Worm (Caenorhabditis elegans) whole organism, early embryonic: ENCODE data around the gene algn-11.

Source experiments
- B0310.2 ChIP-seq: sonication (generic microtip); optimal IDR thresholded peaks from 2 replicates; lab custom pipeline; 2016; ENCODE audit warnings: mild to moderate bottlenecking, missing genetic modification characterization, missing compliant biosample characterization
- F13C5.2 ChIP-seq: sonication (generic microtip); optimal IDR thresholded peaks from 2 replicates; lab custom pipeline; 2017; ENCODE audit warnings: mild to moderate bottlenecking, missing genetic modification characterization, inconsistent platforms, missing compliant biosample characterization
- aly-1 ChIP-seq: sonication (generic microtip); optimal IDR thresholded peaks from 2 replicates; lab custom pipeline; 2016; ENCODE audit warnings: missing genetic modification characterization, missing compliant biosample characterization
- ama-1 ChIP-seq: fragments of 150-350 bp; optimal IDR thresholded peaks from 2 replicates; lab custom pipeline; 2014
- ceh-13 ChIP-seq: fragments of 200-800 bp; sonication (Bioruptor generic); optimal IDR thresholded peaks from 2 replicates; lab custom pipeline; 2018; ENCODE audit warnings: mild to moderate bottlenecking, missing genetic modification characterization, missing compliant biosample characterization
- ceh-36 ChIP-seq: sonication (generic microtip); optimal IDR thresholded peaks from 2 replicates; lab custom pipeline; 2016; ENCODE audit warnings: missing genetic modification characterization, inconsistent platforms, missing compliant biosample characterization
- ets-7 ChIP-seq: sonication (generic microtip); optimal IDR thresholded peaks from 2 replicates; lab custom pipeline; 2016; ENCODE audit warnings: missing genotype, missing genetic modification characterization, missing compliant biosample characterization
- flt-1 ChIP-seq: fragments of 200-800 bp; sonication (Bioruptor generic); IDR thresholded peaks from 2 replicates; pipeline ENCODE4 v1.3.6; 2022; ENCODE audit warnings: missing genetic modification characterization, missing compliant biosample characterization
- hmbx-1 ChIP-seq: sonication (generic microtip); optimal IDR thresholded peaks from 2 replicates; lab custom pipeline; 2016; ENCODE audit warnings: mild to moderate bottlenecking, missing genetic modification characterization, missing compliant biosample characterization
- hmg-4 ChIP-seq: fragments of 200-800 bp; sonication (Bioruptor generic); optimal IDR thresholded peaks from 2 replicates; lab custom pipeline; 2018; ENCODE audit warnings: mild to moderate bottlenecking, missing genetic modification characterization, missing compliant biosample characterization
- hnd-1 ChIP-seq: sonication (generic microtip); optimal IDR thresholded peaks from 2 replicates; lab custom pipeline; 2016; ENCODE audit warnings: missing genetic modification characterization, missing compliant biosample characterization
- pes-1 ChIP-seq: fragments of 200-800 bp; sonication (Bioruptor generic); IDR thresholded peaks from 2 replicates; pipeline ENCODE4 v1.3.6; 2022; ENCODE audit warnings: missing genetic modification reagents, missing genetic modification characterization, missing compliant biosample characterization
- scrt-1 ChIP-seq: fragments of 200-800 bp; sonication (Bioruptor generic); IDR thresholded peaks from 2 replicates; pipeline ENCODE4 v1.3.6; 2022; ENCODE audit warnings: missing genetic modification characterization, missing compliant biosample characterization
- sea-1 ChIP-seq: fragments of 200-800 bp; sonication (Bioruptor generic); conservative IDR thresholded peaks from 2 replicates; pipeline ENCODE4 v1.3.6; 2022; ENCODE audit warnings: missing genetic modification characterization, missing compliant biosample characterization
- tbx-11 ChIP-seq: fragments of 200-800 bp; sonication (Bioruptor generic); IDR thresholded peaks from 2 replicates; pipeline ENCODE4 v1.3.6; 2022; ENCODE audit warnings: missing genetic modification characterization, missing compliant biosample characterization
- tbx-37 ChIP-seq: fragments of 200-800 bp; sonication (Bioruptor generic); conservative IDR thresholded peaks from 2 replicates; pipeline ENCODE4 v1.3.6; 2022; ENCODE audit warnings: missing genetic modification reagents, missing genetic modification characterization, missing compliant biosample characterization
- tra-4 ChIP-seq: sonication (generic microtip); optimal IDR thresholded peaks from 2 replicates; lab custom pipeline; 2017; ENCODE audit warnings: missing genetic modification characterization, missing compliant biosample characterization

algn-11 gene

DNA sequence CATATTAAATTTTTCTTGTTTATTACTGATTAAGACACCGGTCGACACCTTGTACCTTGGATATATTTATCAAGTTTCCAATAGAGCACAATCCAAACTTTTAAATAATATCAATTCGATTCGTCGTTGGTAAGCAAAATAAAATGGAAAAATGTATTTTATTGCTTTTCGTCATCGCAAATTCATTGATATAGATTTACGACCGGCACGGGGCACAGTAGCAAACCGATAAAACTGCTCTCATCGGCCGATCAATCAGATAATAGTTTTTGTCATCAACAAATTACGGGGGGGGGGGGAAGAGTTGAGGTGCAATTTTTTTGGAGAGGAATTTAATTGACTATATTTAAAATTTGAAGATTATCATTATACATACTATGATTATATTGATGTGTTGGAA is 33.0 kb upstream of the algn-11 start:
- TF ChIP-seq ceh-36 (tag; lab: Kevin White, UChicago) (no peak), hmg-4 (no peak), hnd-1 (tag; lab: Kevin White, UChicago) (no peak), hmbx-1 (tag; lab: Kevin White, UChicago) (no peak), pes-1 (no peak), tra-4 (tag; lab: Kevin White, UChicago) (no peak), aly-1 (tag; lab: Kevin White, UChicago) (no peak)

ce11 chrIII:7322018-7322417 is 31.7 kb upstream of the algn-11 start:
- no peak for TF ChIP-seq B0310.2 (tag; lab: Kevin White, UChicago)

DNA sequence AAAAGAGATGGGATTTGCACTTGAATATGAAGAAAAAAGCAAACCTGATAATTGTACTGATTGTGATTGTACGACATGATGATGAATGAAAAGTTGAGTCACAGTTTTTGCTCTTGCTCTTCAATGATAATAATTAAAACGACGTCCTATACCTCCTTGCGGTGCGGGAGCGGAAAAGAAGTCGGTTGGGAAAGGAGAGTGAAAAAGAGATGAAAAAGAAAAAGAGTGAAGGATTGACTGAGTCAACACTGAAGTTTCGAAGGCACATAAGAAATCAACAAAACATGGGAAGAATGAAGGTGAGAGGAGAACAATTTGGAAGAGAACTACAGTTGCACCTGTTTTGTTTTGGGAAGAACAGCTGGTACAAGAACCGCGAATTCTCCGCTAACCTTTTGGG is 29.0 kb upstream of the algn-11 start, which contains the start of gene F56C9.8:
F56C9.8 (minus strand) TSS at position 120 of the 400 bp plus-strand sequence.
- TF ChIP-seq ama-1 (lab: Kevin White, UChicago) (no peak), hmbx-1 (tag; lab: Kevin White, UChicago) (no peak), ets-7 (tag; lab: Kevin White, UChicago) (no peak), tbx-11 (GFP tag; lab: Robert Waterston, UW) (no peak), tbx-37 (no peak), scrt-1 (no peak), ceh-13 (GFP tag; lab: Kevin White, UChicago) (no peak)

DNA sequence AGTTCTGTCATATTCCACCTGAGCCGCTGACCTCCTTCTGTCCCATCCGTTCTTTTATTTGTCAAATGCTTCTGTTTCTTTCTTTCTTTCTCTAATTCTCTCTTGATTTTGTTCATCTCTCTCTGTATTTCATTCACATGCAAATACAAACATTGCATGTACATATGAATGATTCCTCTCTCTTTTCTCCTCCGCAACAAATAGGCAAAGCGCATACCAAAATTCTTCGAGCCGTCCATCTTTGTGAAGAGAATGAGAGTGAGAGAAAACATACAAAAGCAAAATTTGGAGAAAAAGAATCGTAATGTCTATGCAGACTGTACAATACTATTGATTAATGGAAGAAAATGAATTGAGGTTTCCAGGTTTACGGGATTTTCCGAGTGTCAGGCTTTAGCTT is 27.0 kb upstream of the algn-11 start:
- TF ChIP-seq tra-4 (tag; lab: Kevin White, UChicago) (no peak), hnd-1 (tag; lab: Kevin White, UChicago) (no peak)

DNA sequence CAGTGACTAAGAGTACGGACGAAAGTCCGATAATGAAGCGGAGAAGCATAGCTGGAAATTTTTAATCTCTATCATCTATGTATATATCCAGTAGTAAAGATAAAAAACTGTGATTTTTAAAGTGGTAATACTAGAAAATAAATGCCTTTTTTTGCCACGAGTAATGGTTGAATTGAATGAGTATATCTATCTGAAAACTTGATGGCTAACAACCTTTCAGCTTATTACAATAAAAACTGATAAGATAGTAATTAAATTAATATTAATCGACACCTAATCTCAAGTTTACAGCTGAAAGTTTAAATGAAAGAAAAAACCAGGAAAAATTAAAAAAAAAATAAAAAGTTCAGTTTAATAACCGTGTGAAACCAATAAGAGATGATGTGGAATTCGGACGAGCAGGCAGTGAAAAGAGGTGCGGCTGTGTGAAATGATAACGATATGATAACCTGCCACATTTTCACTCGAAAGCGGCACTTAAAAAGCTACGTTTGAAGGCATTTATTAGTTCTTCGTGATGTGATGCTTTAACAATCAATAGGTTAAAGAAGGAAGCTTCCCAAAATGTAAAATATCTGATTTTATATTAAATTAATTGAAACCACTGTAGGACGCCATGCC is 24.7 kb upstream of the algn-11 start, which contains the start of gene nspg-6:
nspg-6 (minus strand) TSS at position 51 of the 621 bp plus-strand sequence.
- TF ChIP-seq aly-1 (tag; lab: Kevin White, UChicago) (no peak), sea-1 (no peak), flt-1 (GFP tag; lab: Robert Waterston, UW) (no peak), ceh-36 (tag; lab: Kevin White, UChicago) (no peak), tbx-37 (no peak), F13C5.2 (tag; lab: Kevin White, UChicago) (no peak)

DNA sequence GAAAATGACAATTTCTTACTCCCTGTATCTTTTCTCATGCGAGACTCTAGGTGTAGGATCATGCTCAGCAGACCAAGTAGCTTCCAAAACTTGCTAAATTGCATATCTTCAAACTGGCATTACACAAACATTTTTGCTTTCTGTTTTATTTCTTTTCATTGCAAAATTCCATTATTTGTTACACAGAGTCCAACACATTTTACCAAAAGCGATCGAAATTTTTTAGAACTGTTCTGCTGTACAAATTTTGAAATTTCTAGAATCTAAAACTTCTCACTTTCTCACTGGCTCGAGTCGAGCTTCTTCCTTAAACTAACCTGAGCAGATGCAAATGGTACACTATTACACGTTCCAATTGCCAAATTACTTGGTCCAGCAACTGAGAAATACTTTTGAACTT is 24.1 kb upstream of the algn-11 start:
- TF ChIP-seq sea-1 (no peak), hmbx-1 (tag; lab: Kevin White, UChicago) (no peak), ceh-13 (GFP tag; lab: Kevin White, UChicago) (no peak), tbx-11 (GFP tag; lab: Robert Waterston, UW) (no peak), flt-1 (GFP tag; lab: Robert Waterston, UW) (no peak), ama-1 (lab: Kevin White, UChicago) (no peak), F13C5.2 (tag; lab: Kevin White, UChicago) (no peak), hmg-4 (no peak), scrt-1 (no peak), ets-7 (tag; lab: Kevin White, UChicago) (no peak), aly-1 (tag; lab: Kevin White, UChicago) (no peak)

- TF ChIP-seq ceh-13 (GFP tag; lab: Kevin White, UChicago) = no peak
- no peak for TF ChIP-seq F13C5.2 (tag; lab: Kevin White, UChicago)
- TF ChIP-seq pes-1 = no peak
- TF ChIP-seq tra-4 (tag; lab: Kevin White, UChicago) = no peak
- TF ChIP-seq aly-1 (tag; lab: Kevin White, UChicago) = no peak
- TF ChIP-seq sea-1 = no peak
- TF ChIP-seq flt-1 (GFP tag; lab: Robert Waterston, UW) = no peak
Observed at ce11 chrIII:7310662-7311340, 20.4 kb upstream of the algn-11 start, which contains the start of the genes F56C9.6 and F56C9.3. F56C9.6 (minus strand) TSS chrIII:7310773. F56C9.3 (plus strand) TSS chrIII:7311290.

DNA sequence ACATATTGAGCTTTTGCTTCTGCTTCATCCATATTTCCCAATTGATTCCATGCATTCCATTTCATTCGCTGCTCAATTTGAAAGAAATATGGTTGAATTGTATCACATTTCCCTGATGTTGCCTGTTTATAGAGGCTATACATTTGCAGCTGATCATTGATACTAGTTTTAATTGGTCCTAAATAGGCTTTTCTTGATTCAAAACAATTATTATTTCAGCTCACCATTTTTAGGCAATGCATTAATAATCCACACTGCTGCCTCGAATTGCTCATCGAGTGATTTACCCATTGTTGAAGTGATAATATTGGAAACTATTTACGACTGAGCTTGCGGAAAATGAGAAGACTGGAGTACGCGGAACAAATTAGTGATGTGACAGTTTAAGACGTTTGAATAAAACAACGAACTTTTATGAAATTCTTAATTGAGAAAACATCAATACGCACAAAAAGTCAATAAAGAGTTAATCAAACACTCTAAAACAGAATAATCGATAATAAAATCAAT is 18.3 kb upstream of the algn-11 start, which contains the start of gene acbp-4:
acbp-4 (minus strand) TSS at position 510 of the 510 bp plus-strand sequence.
- no peak for TF ChIP-seq tra-4 (tag; lab: Kevin White, UChicago)
- TF ChIP-seq pes-1 = no peak
- TF ChIP-seq hnd-1 (tag; lab: Kevin White, UChicago) = no peak

DNA sequence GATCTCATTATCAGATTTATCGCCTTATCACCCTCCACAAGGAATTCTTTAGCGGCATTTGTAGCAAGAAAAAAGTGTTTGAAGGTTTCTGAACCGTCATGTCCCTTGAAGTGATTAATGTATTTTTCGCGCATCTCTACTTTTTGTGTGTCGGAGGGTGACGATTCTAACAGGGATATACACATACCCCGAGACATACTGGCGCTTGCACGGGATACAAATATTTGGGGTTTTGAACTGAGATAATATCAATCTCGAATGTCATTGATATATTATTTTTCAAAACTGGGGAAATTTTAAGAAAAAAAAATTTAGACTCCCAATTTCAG is 15.3 kb upstream of the algn-11 start:
- TF ChIP-seq ets-7 (tag; lab: Kevin White, UChicago) = no peak
- TF ChIP-seq scrt-1 = no peak
- TF ChIP-seq F13C5.2 (tag; lab: Kevin White, UChicago) = no peak
- no peak for TF ChIP-seq tbx-37
- TF ChIP-seq aly-1 (tag; lab: Kevin White, UChicago) = no peak
- no peak for TF ChIP-seq hnd-1 (tag; lab: Kevin White, UChicago)
- no peak for TF ChIP-seq sea-1
- no peak for TF ChIP-seq B0310.2 (tag; lab: Kevin White, UChicago)
- no peak for TF ChIP-seq tbx-11 (GFP tag; lab: Robert Waterston, UW)
- no peak for TF ChIP-seq ama-1 (lab: Kevin White, UChicago)
- TF ChIP-seq ceh-13 (GFP tag; lab: Kevin White, UChicago) = no peak
- no peak for TF ChIP-seq hmbx-1 (tag; lab: Kevin White, UChicago)
- TF ChIP-seq ceh-36 (tag; lab: Kevin White, UChicago) = no peak
- TF ChIP-seq pes-1 = no peak
- no peak for TF ChIP-seq flt-1 (GFP tag; lab: Robert Waterston, UW)
- no peak for TF ChIP-seq tra-4 (tag; lab: Kevin White, UChicago)
- no peak for TF ChIP-seq hmg-4
